Fruit fly (Drosophila melanogaster): Measurements from ENCODE around the gene CG34140.

DNA sequence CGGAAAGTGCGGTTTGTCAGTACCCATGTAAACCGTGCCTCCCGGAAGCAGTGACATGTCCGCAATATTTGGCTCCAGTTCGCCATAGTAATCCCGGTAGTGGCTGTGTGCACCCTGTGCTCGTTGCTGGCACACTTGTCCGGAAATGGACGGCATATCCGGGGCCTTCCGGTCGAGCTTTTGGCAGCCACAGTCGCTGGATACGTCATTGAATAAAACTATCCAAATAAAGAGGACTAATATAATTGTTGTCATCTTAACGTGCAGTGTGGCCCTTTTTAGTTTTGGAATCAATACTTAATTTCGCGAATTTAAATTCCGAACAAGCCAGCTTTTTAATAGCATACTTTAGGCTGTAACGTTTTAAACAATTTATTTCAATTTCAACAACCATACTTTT is 8.3 kb downstream of the CG34140 start, which contains the start of gene CG7049:
- TF ChIP-seq psq (optimal IDR thresholded peaks at IDR 0.05) (no peak), insv (optimal IDR thresholded peaks at IDR 0.05) (no peak), h (optimal IDR thresholded peaks at IDR 0.05) (no peak)

Measured in Kc167 (cell line).